Worm (Caenorhabditis elegans) whole organism, dauer: ENCODE measurements around the gene exc-5.
"Not testable (repeated sequence)": the region's sequence is repeated elsewhere in the genome, so short reads cannot be mapped to it uniquely, and the experiment has no call there.

ENCODE experiments used
- unc-62 ChIP-seq: sonication (generic microtip); optimal IDR thresholded peaks from 2 replicates; lab custom pipeline; 2017; ENCODE audit warnings: missing biosample characterization, missing genetic modification reagents, missing genetic modification characterization

exc-5 gene

ce11 chrIV:8821147-8821546 is 7.7 kb upstream of the exc-5 start, which contains the start of gene T28C6.5:
TSS of gene T28C6.5 (plus strand) at chrIV:8821447.
- TF ChIP-seq unc-62 (GFP tag; lab: Kevin White, UChicago), result no peak

- TF ChIP-seq unc-62 (GFP tag; lab: Kevin White, UChicago), result no peak
Measured at ce11 chrIV:8820041-8820440, 6.6 kb upstream of the exc-5 start, which contains the start of gene T28C6.3. TSS of gene T28C6.3 (plus strand) at chrIV:8820341.

DNA sequence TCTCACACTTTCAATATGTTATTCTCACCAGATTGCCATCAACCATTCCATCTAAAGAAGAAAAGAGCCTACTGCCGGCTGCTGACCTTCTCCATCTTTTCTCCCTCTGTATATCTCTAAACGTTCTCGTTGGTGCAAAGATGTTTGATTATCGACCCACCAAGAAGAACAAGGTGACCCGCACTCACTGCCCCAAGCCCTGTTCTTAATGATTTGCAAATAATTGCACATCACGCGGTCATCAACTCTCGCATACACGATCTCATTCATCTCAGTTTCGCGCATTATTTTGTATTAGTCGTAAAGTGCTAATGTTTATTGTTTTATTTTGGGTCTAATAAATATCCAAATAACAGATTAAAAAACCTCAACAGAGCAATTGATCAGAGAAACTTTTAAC is 6.0 kb upstream of the exc-5 start:
- no peak for TF ChIP-seq unc-62 (GFP tag; lab: Kevin White, UChicago)

- TF ChIP-seq unc-62 (GFP tag; lab: Kevin White, UChicago), result no peak
Measured at ce11 chrIV:8817639-8818038, 4.2 kb upstream of the exc-5 start, which contains the start of gene T28C6.10. TSS of gene T28C6.10 (plus strand) at chrIV:8817939.

DNA sequence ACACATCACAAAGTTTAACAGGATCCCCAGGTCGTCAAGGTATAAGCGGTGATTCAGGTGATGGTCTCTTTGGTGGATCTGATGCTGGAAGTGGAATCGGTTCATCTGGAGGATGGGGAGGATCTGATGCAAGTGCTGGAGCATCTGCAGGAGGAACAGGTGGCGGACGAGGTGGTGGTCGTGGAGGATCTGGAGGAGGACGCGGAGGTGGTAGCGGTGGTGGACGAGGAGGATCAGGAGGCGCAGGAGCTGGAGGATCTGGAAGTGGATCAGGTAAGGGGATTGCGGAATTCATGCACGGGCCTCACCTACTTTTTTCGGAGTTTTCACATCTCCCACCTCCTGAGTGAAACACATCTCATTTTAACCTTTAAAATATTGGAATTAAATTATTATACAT is 3.1 kb upstream of the exc-5 start:
- TF ChIP-seq unc-62 (GFP tag; lab: Kevin White, UChicago), result no peak

- TF ChIP-seq unc-62 (GFP tag; lab: Kevin White, UChicago), result no peak
Measured at ce11 chrIV:8816029-8816428, 2.6 kb upstream of the exc-5 start, which contains the start of gene grsp-2. TSS of gene grsp-2 (plus strand) at chrIV:8816329.

DNA sequence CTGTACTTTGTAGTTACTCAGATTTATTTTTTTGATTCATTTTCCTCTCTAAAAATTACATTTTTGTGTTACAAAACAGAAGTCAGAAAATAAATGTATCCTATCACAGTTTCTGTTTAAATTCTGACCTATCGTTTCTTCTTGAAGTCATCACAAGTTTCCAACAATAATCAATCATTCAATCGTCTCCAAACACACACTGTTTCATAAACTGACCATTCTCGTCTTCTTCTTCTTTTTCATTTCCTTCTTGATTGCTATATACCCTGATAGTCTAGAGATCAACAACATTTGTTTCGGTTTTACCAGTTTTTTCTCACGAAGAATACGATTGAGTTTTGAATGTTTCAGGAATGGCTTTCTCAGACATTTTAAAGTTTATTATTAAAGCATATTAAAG is 1.7 kb upstream of the exc-5 start:
- TF ChIP-seq unc-62 (GFP tag; lab: Kevin White, UChicago), result no peak

ce11 chrIV:8807327-8807726 is 6.1 kb downstream of the exc-5 start:
- TF ChIP-seq unc-62 (GFP tag; lab: Kevin White, UChicago), result no peak

DNA sequence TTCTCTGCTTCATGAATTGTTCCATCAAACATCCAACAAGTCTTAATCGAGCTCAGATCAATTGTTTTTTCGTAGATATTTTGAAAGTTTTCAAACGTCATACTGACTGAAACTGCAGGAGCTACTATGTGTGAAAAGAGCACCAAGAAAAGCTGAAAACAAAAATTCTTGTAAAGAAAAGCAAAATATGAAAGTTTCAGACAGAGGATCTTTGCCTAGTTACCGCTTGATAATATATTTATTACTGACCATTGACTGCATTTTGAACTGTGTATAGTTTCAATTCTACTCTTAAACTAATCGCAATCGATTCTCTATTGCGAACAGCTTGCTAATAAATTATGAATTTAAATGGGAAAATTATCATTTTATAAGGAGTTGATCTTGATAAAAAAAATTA is 15.2 kb downstream of the exc-5 start, which contains the start of gene clec-182:
clec-182 (minus strand) TSS at position 101 of the 400 bp plus-strand sequence.
- no peak for TF ChIP-seq unc-62 (GFP tag; lab: Kevin White, UChicago)

ce11 chrIV:8796246-8796645 is 17.2 kb downstream of the exc-5 start:
- no peak for TF ChIP-seq unc-62 (GFP tag; lab: Kevin White, UChicago)

DNA sequence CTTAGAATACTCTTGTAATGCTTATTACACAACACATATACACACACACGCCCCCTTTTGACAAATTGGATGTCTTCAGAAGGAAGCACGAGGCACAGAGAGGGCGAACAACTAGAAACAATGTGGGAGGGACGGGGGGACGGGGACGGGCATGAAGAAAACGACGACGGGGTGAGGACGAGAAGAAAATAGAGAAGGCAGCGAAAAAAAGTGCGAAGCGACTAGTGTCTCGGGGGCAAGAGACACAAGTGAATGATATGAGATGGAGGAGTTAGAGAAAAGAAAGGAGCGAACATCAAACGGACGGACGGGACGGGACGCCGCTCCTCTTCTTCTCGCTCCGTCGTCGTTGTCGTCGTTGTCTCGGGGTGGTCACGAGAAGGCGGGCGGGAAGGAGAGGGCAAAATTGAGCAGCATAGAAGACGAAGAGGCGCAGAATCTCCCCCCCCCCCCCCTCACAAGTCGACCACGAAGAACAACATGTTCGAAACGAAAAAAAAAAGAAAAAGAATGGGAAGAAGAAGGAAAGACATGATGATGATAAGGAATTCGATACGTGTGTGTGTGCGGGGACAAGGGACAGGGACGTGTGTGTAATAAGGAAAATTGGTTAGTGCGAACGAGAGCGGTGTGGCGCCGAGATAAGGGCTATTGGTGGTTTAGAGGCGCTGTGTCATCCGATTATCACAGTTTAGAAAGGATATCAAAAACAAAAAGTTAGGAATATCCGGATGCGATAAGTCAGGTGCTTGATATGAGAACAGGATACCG is 18.4 kb downstream of the exc-5 start:
- no peak for TF ChIP-seq unc-62 (GFP tag; lab: Kevin White, UChicago)

DNA sequence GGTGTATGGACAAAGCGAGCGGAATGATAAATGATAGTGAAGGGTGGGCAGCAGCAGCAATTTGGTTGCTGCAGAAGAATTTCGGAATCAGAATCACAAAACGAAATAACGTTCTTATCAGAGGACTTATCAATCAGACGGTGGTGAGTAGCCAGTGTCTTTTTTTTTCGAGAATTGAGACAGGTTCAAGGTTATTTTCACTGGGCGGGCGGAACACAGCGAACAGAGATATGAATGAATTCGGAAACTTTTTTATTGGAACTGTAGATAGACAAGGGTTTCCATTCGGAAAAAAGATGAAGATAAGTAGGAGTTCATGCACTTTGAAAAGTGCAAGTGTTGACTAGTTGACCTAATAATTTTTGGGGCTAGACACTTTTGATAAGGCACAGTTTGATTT is 20.2 kb downstream of the exc-5 start:
- TF ChIP-seq unc-62 (GFP tag; lab: Kevin White, UChicago), result no peak

- TF ChIP-seq unc-62 (GFP tag; lab: Kevin White, UChicago), result no peak
Measured at ce11 chrIV:8792808-8793207, 20.7 kb downstream of the exc-5 start, which contains the start of gene C33D9.3. TSS of gene C33D9.3 (minus strand) at chrIV:8792908.

ce11 chrIV:8790144-8790543 is 23.3 kb downstream of the exc-5 start, which contains the start of gene sru-35:
TSS of gene sru-35 (minus strand) at chrIV:8790244.
- TF ChIP-seq unc-62 (GFP tag; lab: Kevin White, UChicago), result no peak

- not testable (repeated sequence) for TF ChIP-seq unc-62 (GFP tag; lab: Kevin White, UChicago)
Measured at ce11 chrIV:8788048-8788447, 25.4 kb downstream of the exc-5 start, which contains the start of gene C33D9.10. TSS of gene C33D9.10 (minus strand) at chrIV:8788148.

ce11 chrIV:8786654-8787053 is 26.8 kb downstream of the exc-5 start, which contains the start of gene C33D9.8:
TSS of gene C33D9.8 (minus strand) at chrIV:8786752.
- no peak for TF ChIP-seq unc-62 (GFP tag; lab: Kevin White, UChicago)
